Worm (Caenorhabditis elegans) whole organism, L1 larva: ENCODE measurements around the gene C33F10.1.
A peak's percentile ranks its signal among the peaks of the same experiment; 100 is the strongest.

Experiments
- F16B12.6 ChIP-seq: fragments of 150-350 bp; optimal IDR thresholded peaks from 2 replicates; lab custom pipeline; 2014; ENCODE audit warnings: missing biosample characterization, missing genetic modification characterization
- alr-1 ChIP-seq: fragments of 200-800 bp; sonication (Bioruptor generic); optimal IDR thresholded peaks from 2 replicates; lab custom pipeline; 2018; ENCODE audit warnings: borderline replicate concordance, mild to moderate bottlenecking, missing genetic modification characterization, missing compliant biosample characterization
- blmp-1 ChIP-seq: fragments of 150-350 bp; optimal IDR thresholded peaks from 2 replicates; lab custom pipeline; 2014; ENCODE audit warnings: missing biosample characterization, missing genetic modification characterization
- ceh-63 ChIP-seq: fragments of 200-800 bp; sonication (Bioruptor generic); optimal IDR thresholded peaks from 2 replicates; lab custom pipeline; 2018; ENCODE audit warnings: mild to moderate bottlenecking, missing genetic modification characterization, missing compliant biosample characterization
- dpl-1 ChIP-seq, 3 experiments: fragments of 150-350 bp in 2 of 3; sonication (generic microtip) in 1 of 3; optimal IDR thresholded peaks; 2 replicates each; lab custom pipeline; 2014 to 2017; ENCODE audit warnings: missing biosample characterization in 3 of 3, missing genetic modification characterization in 3 of 3, missing genetic modification reagents in 3 of 3
- elt-3 ChIP-seq, 6 experiments: fragments of 150-350 bp in 1 of 6; sonication (generic microtip); optimal IDR thresholded peaks; 2 replicates each; lab custom pipeline; 2017 to 2018; ENCODE audit warnings: missing biosample characterization in 6 of 6, missing genetic modification characterization in 6 of 6, inconsistent platforms in 1 of 6
- fkh-8 ChIP-seq: sonication (generic microtip); optimal IDR thresholded peaks from 2 replicates; lab custom pipeline; 2016; ENCODE audit warnings: mild to moderate bottlenecking, missing genetic modification characterization, missing compliant biosample characterization
- fos-1 ChIP-seq: fragments of 150-350 bp; optimal IDR thresholded peaks from 2 replicates; lab custom pipeline; 2014; ENCODE audit warnings: missing biosample characterization, missing genetic modification characterization
- irx-1 ChIP-seq: sonication (generic microtip); optimal IDR thresholded peaks from 2 replicates; lab custom pipeline; 2016; ENCODE audit warnings: missing genetic modification characterization, missing compliant biosample characterization
- lin-13 ChIP-seq: fragments of 150-350 bp; optimal IDR thresholded peaks from 2 replicates; lab custom pipeline; 2014; ENCODE audit warnings: missing biosample characterization, missing genetic modification reagents, missing genetic modification characterization
- nhr-237 ChIP-seq: fragments of 150-350 bp; optimal IDR thresholded peaks from 2 replicates; lab custom pipeline; 2014; ENCODE audit warnings: missing biosample characterization, missing genetic modification characterization
- skn-1 ChIP-seq: fragments of 150-350 bp; optimal IDR thresholded peaks from 2 replicates; lab custom pipeline; 2014; ENCODE audit warnings: missing biosample characterization, missing genetic modification characterization
- unc-86 ChIP-seq: sonication (generic microtip); optimal IDR thresholded peaks from 2 replicates; lab custom pipeline; 2016; ENCODE audit warnings: missing genetic modification characterization, missing compliant biosample characterization

- no peak for TF ChIP-seq dpl-1 (GFP tag; optimal IDR thresholded peaks at IDR 0.05; lab: Kevin White, UChicago)
- TF ChIP-seq fos-1 (tag; lab: Kevin White, UChicago) = no peak
- TF ChIP-seq ceh-63 = no peak
- no peak for TF ChIP-seq F16B12.6 (tag; lab: Kevin White, UChicago)
- no peak for TF ChIP-seq fkh-8 (tag; lab: Kevin White, UChicago)
- no peak for TF ChIP-seq elt-3 (tag; optimal IDR thresholded peaks at IDR 0.05; lab: Kevin White, UChicago)
- TF ChIP-seq alr-1 (tag; lab: Kevin White, UChicago) = no peak
- no peak for TF ChIP-seq unc-86 (tag; lab: Kevin White, UChicago)
- no peak for TF ChIP-seq nhr-237 (tag; lab: Kevin White, UChicago)
- TF ChIP-seq lin-13 (GFP tag; lab: Kevin White, UChicago) = no peak
- TF ChIP-seq blmp-1 (tag; lab: Kevin White, UChicago) = peak; percentile 67
- TF ChIP-seq irx-1 = no peak
- no peak for TF ChIP-seq skn-1 (tag; lab: Kevin White, UChicago)
Observed at ce11 chrII:4871834-4872233, 37.0 kb downstream of the C33F10.1 start.
